Worm (Caenorhabditis elegans): ENCODE measurements around the gene str-30.

DNA sequence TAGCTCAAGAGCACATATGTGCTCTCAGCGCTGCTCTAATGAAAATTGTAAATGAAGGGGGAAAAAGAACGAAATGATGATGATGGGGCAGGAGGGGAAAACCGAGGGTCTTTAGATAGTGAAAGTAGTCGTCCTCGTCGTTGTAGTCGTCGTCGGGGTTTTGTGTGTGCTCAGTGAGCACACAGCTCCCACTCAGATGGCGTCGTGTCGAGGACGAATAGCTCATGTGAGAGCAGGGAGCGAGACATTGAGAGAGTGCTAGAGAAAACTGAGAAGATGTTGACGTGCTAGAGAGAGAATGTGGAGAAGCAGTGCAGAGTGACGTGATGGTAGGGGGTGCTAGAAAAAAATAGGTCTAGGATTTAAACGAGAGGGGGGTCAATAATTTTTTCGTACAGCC is 7.1 kb upstream of the str-30 start:
- TF ChIP-seq him-1 (tag; optimal IDR thresholded peaks at IDR 0.05) = peak; percentile 79
- no peak for TF ChIP-seq W03F9.2 (tag; optimal IDR thresholded peaks at IDR 0.05)
- TF ChIP-seq dao-5 (tag; optimal IDR thresholded peaks at IDR 0.05) = no peak

Measured in whole organism, L4/young adult.